Fruit fly (Drosophila melanogaster) whole organism, adult: ENCODE measurements around the gene CG31441.

ENCODE experiments used
- CG11617 ChIP-seq: fragments of 200-800 bp; sonication (Bioruptor generic); optimal IDR thresholded peaks from 2 replicates; lab custom pipeline; 2017; ENCODE audit warnings: mild to moderate bottlenecking, missing biosample characterization, missing genetic modification reagents, missing genetic modification characterization
- CG12768 ChIP-seq: fragments of 200-800 bp; sonication (Bioruptor generic); optimal IDR thresholded peaks from 2 replicates; lab custom pipeline; 2017; ENCODE audit warnings: missing biosample characterization, missing genetic modification characterization, mild to moderate bottlenecking, moderate library complexity, missing genetic modification reagents
- CG14711 ChIP-seq: fragments of 200-800 bp; sonication (Bioruptor generic); optimal IDR thresholded peaks from 2 replicates; lab custom pipeline; 2018; ENCODE audit warnings: missing biosample characterization, mild to moderate bottlenecking, missing genetic modification characterization, moderate library complexity
- CG1620 ChIP-seq: fragments of 200-800 bp; sonication (Bioruptor generic); optimal IDR thresholded peaks from 2 replicates; lab custom pipeline; 2016; ENCODE audit warnings: missing biosample characterization, missing genetic modification characterization
- CG33017 ChIP-seq: fragments of 200-800 bp; sonication (Bioruptor generic); optimal IDR thresholded peaks from 2 replicates; lab custom pipeline; 2018; ENCODE audit warnings: missing biosample characterization, mild to moderate bottlenecking, missing genetic modification characterization, moderate library complexity
- CG5204 ChIP-seq: fragments of 200-800 bp; sonication (Bioruptor generic); optimal IDR thresholded peaks from 2 replicates; lab custom pipeline; 2016; ENCODE audit warnings: missing biosample characterization, missing genetic modification characterization
- CG7045 ChIP-seq: fragments of 200-800 bp; sonication (Bioruptor generic); optimal IDR thresholded peaks from 2 replicates; lab custom pipeline; 2017; ENCODE audit warnings: missing biosample characterization, mild to moderate bottlenecking, missing genetic modification characterization
- CG7101 ChIP-seq: fragments of 200-800 bp; sonication (Bioruptor generic); optimal IDR thresholded peaks from 2 replicates; lab custom pipeline; 2018; ENCODE audit warnings: missing biosample characterization, mild to moderate bottlenecking, missing genetic modification characterization, moderate library complexity
- Clk ChIP-seq: fragments of 200-800 bp; sonication (Bioruptor generic); optimal IDR thresholded peaks from 2 replicates; lab custom pipeline; 2017; ENCODE audit warnings: missing biosample characterization, missing genetic modification characterization
- Crg-1 ChIP-seq: fragments of 200-800 bp; sonication (Bioruptor generic); optimal IDR thresholded peaks from 2 replicates; lab custom pipeline; 2016; ENCODE audit warnings: missing biosample characterization, missing genetic modification characterization
- Hr96 ChIP-seq: fragments of 200-800 bp; sonication (Bioruptor generic); optimal IDR thresholded peaks from 2 replicates; lab custom pipeline; 2016; ENCODE audit warnings: missing biosample characterization, missing genetic modification characterization
- Mnt ChIP-seq: fragments of 200-800 bp; sonication (Bioruptor generic); optimal IDR thresholded peaks from 2 replicates; lab custom pipeline; 2016; ENCODE audit warnings: missing biosample characterization, mild to moderate bottlenecking, missing genetic modification characterization
- bab1 ChIP-seq: fragments of 200-800 bp; sonication (Bioruptor generic); optimal IDR thresholded peaks from 3 replicates; lab custom pipeline; 2019; ENCODE audit warnings: missing biosample characterization, mild to moderate bottlenecking, missing genetic modification characterization, moderate library complexity
- cic ChIP-seq: fragments of 200-800 bp; sonication (Bioruptor generic); optimal IDR thresholded peaks from 2 replicates; lab custom pipeline; 2017; ENCODE audit warnings: missing biosample characterization, mild to moderate bottlenecking, missing genetic modification characterization, moderate library complexity
- cnc ChIP-seq, 2 experiments: fragments of >200 bp; optimal IDR thresholded peaks; 2 replicates each; lab custom pipeline; 2017
- kay ChIP-seq: fragments of 200-800 bp; sonication (Bioruptor generic); peaks from one replicate; lab custom pipeline; 2016; ENCODE audit warnings: missing biosample characterization, missing genetic modification characterization, borderline replicate concordance
- ovo ChIP-seq: fragments of 200-800 bp; sonication (Bioruptor generic); optimal IDR thresholded peaks from 2 replicates; lab custom pipeline; 2016; ENCODE audit warnings: missing biosample characterization, missing genetic modification characterization
- pad ChIP-seq: fragments of 200-800 bp; sonication (Bioruptor generic); optimal IDR thresholded peaks from 3 replicates; lab custom pipeline; 2017; ENCODE audit warnings: missing biosample characterization, missing genetic modification characterization, mild to moderate bottlenecking, moderate library complexity, missing genetic modification reagents
- tj ChIP-seq: fragments of 200-800 bp; sonication (Bioruptor generic); optimal IDR thresholded peaks from 3 replicates; lab custom pipeline; 2017; ENCODE audit warnings: missing biosample characterization, mild to moderate bottlenecking, missing genetic modification characterization, moderate library complexity
- toe ChIP-seq: fragments of 200-800 bp; sonication (Bioruptor generic); optimal IDR thresholded peaks from 2 replicates; lab custom pipeline; 2016; ENCODE audit warnings: missing biosample characterization, missing genetic modification characterization

Gene CG31441

DNA sequence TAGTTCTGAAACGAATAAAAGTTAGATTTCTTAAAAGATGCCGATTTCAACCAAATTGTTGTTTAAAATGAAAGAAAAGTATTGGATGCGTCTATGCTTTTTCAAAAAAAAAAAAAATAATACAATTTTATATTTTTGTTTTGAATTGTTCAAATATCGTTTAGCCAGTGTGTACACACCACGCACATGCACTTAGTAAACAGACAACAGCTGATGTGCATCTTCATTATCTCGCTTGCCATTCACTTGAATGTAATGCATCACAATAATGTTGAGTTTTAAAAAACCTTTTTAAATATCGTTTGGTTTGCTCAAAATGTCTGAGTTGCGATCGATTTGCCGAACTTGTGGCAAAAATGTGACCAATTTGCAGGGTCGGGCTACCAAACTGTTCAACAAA is at the start of gene CG31441:
TSS of gene CG31441 (plus strand) at position 246 of the 400 bp plus-strand sequence.
- TF ChIP-seq Mnt (GFP tag; lab: Kevin White, UChicago): peak; percentile 61
- no peak for TF ChIP-seq Crg-1 (GFP tag; lab: Kevin White, UChicago)
- TF ChIP-seq cnc (optimal IDR thresholded peaks at IDR 0.05; lab: Kevin White, UChicago): no peak
- peak; percentile 15 for TF ChIP-seq bab1 (GFP tag; lab: Kevin White, UChicago)
- no peak for TF ChIP-seq CG5204
- TF ChIP-seq cic: no peak
- no peak for TF ChIP-seq pad (GFP tag; lab: Kevin White, UChicago)
- no peak for TF ChIP-seq Hr96 (GFP tag; lab: Kevin White, UChicago)
- TF ChIP-seq CG7045 (GFP tag; lab: Kevin White, UChicago): no peak
- TF ChIP-seq ovo (GFP tag; lab: Kevin White, UChicago): no peak

- TF ChIP-seq cnc (optimal IDR thresholded peaks at IDR 0.05; lab: Kevin White, UChicago) (no peak), cic (peak; percentile 80)
Measured at dm6 chr3R:11195792-11196191, 40.3 kb upstream of the CG31441 start, which contains the start of gene CG18577. CG18577 (plus strand) TSS chr3R:11196092.

dm6 chr3R:11196648-11197388 is 39.3 kb upstream of the CG31441 start:
- TF ChIP-seq cnc (optimal IDR thresholded peaks at IDR 0.05; lab: Kevin White, UChicago) (no peak), ovo (GFP tag; lab: Kevin White, UChicago) (peak; percentile 88), Mnt (GFP tag; lab: Kevin White, UChicago) (no peak), CG5204 (peak; percentile 94), CG12768 (GFP tag; lab: Kevin White, UChicago) (peak; percentile 99), pad (GFP tag; lab: Kevin White, UChicago) (peak; percentile 93), CG14711 (tag; lab: Kevin White, UChicago) (peak; percentile 96), Hr96 (GFP tag; lab: Kevin White, UChicago) (peak; percentile 89), Clk (GFP tag; lab: Kevin White, UChicago) (peak; percentile 98), tj (GFP tag; lab: Kevin White, UChicago) (peak; percentile 89), kay (GFP tag; lab: Kevin White, UChicago) (peak; percentile 96), cic (peak; percentile 98), toe (GFP tag; lab: Kevin White, UChicago) (peak; percentile 83), CG11617 (GFP tag; lab: Kevin White, UChicago) (peak; percentile 98), Crg-1 (GFP tag; lab: Kevin White, UChicago) (peak; percentile 80), CG7045 (GFP tag; lab: Kevin White, UChicago) (peak; percentile 100), CG7101 (tag; lab: Kevin White, UChicago) (peak; percentile 98), CG1620 (GFP tag; lab: Kevin White, UChicago) (peak; percentile 84), bab1 (GFP tag; lab: Kevin White, UChicago) (peak; percentile 95), CG33017 (tag; lab: Kevin White, UChicago) (peak; percentile 97)

DNA sequence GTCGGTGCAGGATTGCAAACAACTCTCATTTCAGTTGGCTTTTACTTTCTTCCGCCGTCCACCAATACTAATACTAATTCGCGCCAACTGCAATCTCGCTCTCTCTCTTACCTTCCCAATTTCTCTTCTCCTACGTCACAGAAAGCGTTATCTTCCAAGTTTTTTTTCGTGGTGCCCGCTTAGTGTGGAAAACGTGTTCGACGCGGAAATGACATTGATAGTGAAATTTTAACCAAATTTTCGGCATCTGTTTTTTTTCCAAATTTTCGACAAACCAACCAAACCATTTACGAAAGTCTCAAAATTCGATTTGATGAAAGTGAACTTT is 38.7 kb upstream of the CG31441 start, which contains the start of gene cu:
TSS of gene cu (plus strand) at position 204 of the 328 bp plus-strand sequence.
- no peak for TF ChIP-seq CG7045 (GFP tag; lab: Kevin White, UChicago)
- TF ChIP-seq Mnt (GFP tag; lab: Kevin White, UChicago): peak; percentile 83
- TF ChIP-seq pad (GFP tag; lab: Kevin White, UChicago): no peak
- TF ChIP-seq Clk (GFP tag; lab: Kevin White, UChicago): no peak

DNA sequence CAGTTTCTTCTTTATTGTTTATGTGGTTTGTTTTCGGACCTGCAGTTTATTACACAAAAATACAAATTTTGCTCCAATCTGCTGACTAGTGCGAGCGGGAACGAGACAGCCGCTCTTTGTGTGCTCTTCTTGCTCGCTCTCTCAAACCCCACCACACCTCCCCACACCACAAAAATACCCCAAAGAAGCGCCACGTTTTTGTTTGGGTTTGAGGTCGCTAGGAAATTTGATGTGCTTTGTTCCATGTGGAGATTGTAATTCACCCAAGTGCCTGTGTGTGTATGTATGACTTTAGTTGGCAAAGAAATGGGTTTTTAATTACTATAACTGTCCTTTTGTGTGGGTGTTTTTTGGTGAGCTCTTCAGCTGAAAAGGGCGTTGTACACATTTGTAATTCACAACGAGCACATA is 38.0 kb upstream of the CG31441 start:
- TF ChIP-seq bab1 (GFP tag; lab: Kevin White, UChicago): peak; percentile 55
- TF ChIP-seq pad (GFP tag; lab: Kevin White, UChicago): peak; percentile 50
- TF ChIP-seq Mnt (GFP tag; lab: Kevin White, UChicago): peak; percentile 95
- TF ChIP-seq Hr96 (GFP tag; lab: Kevin White, UChicago): no peak
- TF ChIP-seq Crg-1 (GFP tag; lab: Kevin White, UChicago): no peak
- no peak for TF ChIP-seq CG1620 (GFP tag; lab: Kevin White, UChicago)
- TF ChIP-seq CG7101 (tag; lab: Kevin White, UChicago): no peak
- peak; percentile 92 for TF ChIP-seq cic
- TF ChIP-seq CG7045 (GFP tag; lab: Kevin White, UChicago): peak; percentile 9
- TF ChIP-seq kay (GFP tag; lab: Kevin White, UChicago): peak; percentile 68
- peak; percentile 81 for TF ChIP-seq tj (GFP tag; lab: Kevin White, UChicago)
- no peak for TF ChIP-seq CG5204

DNA sequence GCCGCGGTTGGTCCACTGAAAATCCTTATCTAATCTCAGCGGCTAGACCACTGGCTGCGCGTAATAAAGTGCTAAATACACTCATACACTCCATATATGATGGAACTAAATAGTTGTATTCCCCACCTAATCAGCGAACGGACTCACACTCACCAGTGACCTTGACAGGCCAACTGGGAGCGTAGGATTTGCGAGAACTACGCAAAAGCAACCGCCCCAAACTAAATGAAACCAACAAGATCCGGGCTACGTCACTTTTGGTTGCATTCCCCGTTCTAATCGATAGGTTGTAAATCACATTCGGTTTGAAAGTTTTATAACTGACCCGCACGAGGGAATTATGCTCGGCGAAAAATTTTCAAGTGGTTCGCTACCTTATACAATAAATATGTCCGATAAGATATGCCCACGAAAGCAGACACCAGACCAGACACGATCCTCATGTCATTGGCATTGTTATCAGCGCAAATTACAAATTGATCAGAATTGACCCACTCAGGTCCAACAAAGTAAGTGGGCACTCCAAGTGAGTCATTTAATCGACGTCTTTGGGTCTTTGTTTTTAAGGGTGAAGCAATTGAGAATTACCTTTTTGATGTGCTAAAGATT is 36.8 kb upstream of the CG31441 start:
- TF ChIP-seq toe (GFP tag; lab: Kevin White, UChicago) (no peak), Crg-1 (GFP tag; lab: Kevin White, UChicago) (no peak), cnc (optimal IDR thresholded peaks at IDR 0.05; lab: Kevin White, UChicago) (no peak), Mnt (GFP tag; lab: Kevin White, UChicago) (no peak), tj (GFP tag; lab: Kevin White, UChicago) (no peak), CG5204 (no peak), Hr96 (GFP tag; lab: Kevin White, UChicago) (no peak), CG33017 (tag; lab: Kevin White, UChicago) (peak; percentile 23), ovo (GFP tag; lab: Kevin White, UChicago) (no peak), CG12768 (GFP tag; lab: Kevin White, UChicago) (no peak), CG1620 (GFP tag; lab: Kevin White, UChicago) (no peak), pad (GFP tag; lab: Kevin White, UChicago) (no peak), Clk (GFP tag; lab: Kevin White, UChicago) (no peak), cic (peak; percentile 77), CG7045 (GFP tag; lab: Kevin White, UChicago) (peak; percentile 0), kay (GFP tag; lab: Kevin White, UChicago) (peak; percentile 66), CG7101 (tag; lab: Kevin White, UChicago) (no peak), bab1 (GFP tag; lab: Kevin White, UChicago) (no peak)
